Fruit fly (Drosophila melanogaster): ENCODE results near the gene Rab1.

The Rab1 gene

DNA sequence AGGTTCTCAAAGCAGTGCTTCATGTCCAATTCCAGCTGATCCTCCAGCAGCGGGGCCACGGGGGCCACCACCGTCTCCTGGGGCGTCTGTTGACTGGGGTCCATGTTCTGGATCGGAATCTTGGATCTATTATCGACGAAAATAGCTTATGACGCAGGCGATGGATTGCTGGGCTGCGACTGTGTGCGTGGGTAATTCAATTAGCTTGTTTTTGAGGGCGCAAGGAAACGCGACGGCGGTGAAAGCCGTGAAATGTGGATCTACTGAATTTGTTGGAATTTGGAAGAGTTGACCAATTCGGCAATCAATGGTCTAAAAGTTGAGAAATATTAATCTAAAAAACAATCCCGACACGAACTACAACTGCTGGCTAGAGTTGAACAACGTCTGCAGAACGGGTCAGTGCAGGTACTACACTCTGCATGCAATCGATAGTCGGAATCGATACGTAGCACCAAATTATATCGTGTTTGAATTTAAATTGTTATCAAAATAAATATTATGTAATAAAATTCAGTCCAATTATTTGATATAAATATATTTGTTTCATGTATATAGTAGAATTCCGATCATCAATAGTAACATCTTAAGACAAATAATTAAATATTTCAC, 4.7 kb upstream of the Rab1 start, which contains the start of gene CG3308 (continued):
- TF ChIP-seq ato (GFP tag; IDR thresholded peaks at IDR 0.05; ENCODE audit: partially characterized antibody), result peak; percentile 69; the same call in 1 of the 2 replicates
- TF ChIP-seq BtbVII (GFP tag; optimal IDR thresholded peaks at IDR 0.05), result peak; percentile 13
- peak; percentile 37 for TF ChIP-seq exex (tag; optimal IDR thresholded peaks at IDR 0.05)
- TF ChIP-seq Hey (tag; optimal IDR thresholded peaks at IDR 0.05), result no peak
- no peak for TF ChIP-seq da (GFP tag; optimal IDR thresholded peaks at IDR 0.05)
- TF ChIP-seq Scr (GFP tag; IDR thresholded peaks at IDR 0.05; ENCODE audit: partially characterized antibody), result peak; percentile 82
- TF ChIP-seq CG14710 (tag; optimal IDR thresholded peaks at IDR 0.05), result peak; percentile 61
- peak; percentile 40 to 51 for TF ChIP-seq dpn (GFP tag; optimal IDR thresholded peaks at IDR 0.05)
- peak; percentile 38 for TF ChIP-seq ind (GFP tag; optimal IDR thresholded peaks at IDR 0.05)
- TF ChIP-seq CG18476 (GFP tag; optimal IDR thresholded peaks at IDR 0.05), result peak; percentile 24
- no peak for TF ChIP-seq fd3F (GFP tag; optimal IDR thresholded peaks at IDR 0.05)
- peak; percentile 70 for TF ChIP-seq slbo (GFP tag; IDR thresholded peaks at IDR 0.05)
- peak; percentile 88 for TF ChIP-seq Med (GFP tag)
- no peak for TF ChIP-seq Hr39 (optimal IDR thresholded peaks at IDR 0.05)
- TF ChIP-seq tin (GFP tag; optimal IDR thresholded peaks at IDR 0.05), result peak; percentile 32
- TF ChIP-seq CG6272 (GFP tag; IDR thresholded peaks at IDR 0.05), result peak; percentile 19; the same call in 1 of the 2 replicates
- peak; percentile 30; the same call in 1 of the 2 replicates for TF ChIP-seq Adf1 (GFP tag; IDR thresholded peaks at IDR 0.05)
- TF ChIP-seq CG12391 (tag; optimal IDR thresholded peaks at IDR 0.05), result peak; percentile 30
- TF ChIP-seq CG42726 (GFP tag; IDR thresholded peaks at IDR 0.05; ENCODE audit: partially characterized antibody), result peak; percentile 79
- TF ChIP-seq Deaf1 (tag; optimal IDR thresholded peaks at IDR 0.05), result peak; percentile 47
- TF ChIP-seq tup (GFP tag; optimal IDR thresholded peaks at IDR 0.05), result no peak
- TF ChIP-seq gem (tag; optimal IDR thresholded peaks at IDR 0.05), result peak; percentile 29
- TF ChIP-seq CTCF (GFP tag; optimal IDR thresholded peaks at IDR 0.05), result peak; percentile 4
- peak; percentile 28 for TF ChIP-seq CG4854 (GFP tag; optimal IDR thresholded peaks at IDR 0.05)
- peak; percentile 86; the same call in 3 of the 4 replicates for TF ChIP-seq chinmo (GFP tag; IDR thresholded peaks at IDR 0.05; ENCODE audit: partially characterized antibody)
- TF ChIP-seq CG18599 (GFP tag; optimal IDR thresholded peaks at IDR 0.05), result peak; percentile 33
- no peak for TF ChIP-seq gce (GFP tag; IDR thresholded peaks at IDR 0.05)
- peak; percentile 76; the same call in 2 of the 3 replicates for TF ChIP-seq mld (GFP tag; IDR thresholded peaks at IDR 0.05; ENCODE audit: partially characterized antibody)
- TF ChIP-seq prd (optimal IDR thresholded peaks at IDR 0.05), result no peak
- TF ChIP-seq prd (GFP tag; IDR thresholded peaks at IDR 0.05), result 0 out of 3 replicates have a peak, but pooled peaks have one; percentile 10
- peak; percentile 72 for TF ChIP-seq CG13894 (tag; optimal IDR thresholded peaks at IDR 0.05)
- TF ChIP-seq Dek (tag; optimal IDR thresholded peaks at IDR 0.05), result peak; percentile 14
- TF ChIP-seq CG31388 (GFP tag; optimal IDR thresholded peaks at IDR 0.05), result no peak
- peak; percentile 23 for TF ChIP-seq CG4424 (GFP tag; optimal IDR thresholded peaks at IDR 0.05)
- TF ChIP-seq CG10543 (GFP tag; optimal IDR thresholded peaks at IDR 0.05), result peak; percentile 36
- peak; percentile 23 for TF ChIP-seq CG3995 (GFP tag; optimal IDR thresholded peaks at IDR 0.05)
- TF ChIP-seq unc-4 (GFP tag; IDR thresholded peaks at IDR 0.05; ENCODE audit: partially characterized antibody), result peak; percentile 85
- no peak for TF ChIP-seq Ssrp (tag; optimal IDR thresholded peaks at IDR 0.05)
- peak; percentile 49 for TF ChIP-seq CG33213 (GFP tag; optimal IDR thresholded peaks at IDR 0.05)
- peak; percentile 26 for TF ChIP-seq CG9817 (tag; optimal IDR thresholded peaks at IDR 0.05)
- TF ChIP-seq Fer2 (tag; optimal IDR thresholded peaks at IDR 0.05), result no peak
- peak; percentile 56 for TF ChIP-seq Xbp1 (GFP tag; optimal IDR thresholded peaks at IDR 0.05)
- peak; percentile 56 for TF ChIP-seq Fer1 (GFP tag; optimal IDR thresholded peaks at IDR 0.05)
- peak; percentile 65 for TF ChIP-seq CG1647 (GFP tag; optimal IDR thresholded peaks at IDR 0.05)
- TF ChIP-seq Bgb (GFP tag; IDR thresholded peaks at IDR 0.05; ENCODE audit: partially characterized antibody), result peak; percentile 92
- peak; percentile 9 for TF ChIP-seq Hsf (GFP tag; optimal IDR thresholded peaks at IDR 0.05)
- TF ChIP-seq CG18764 (GFP tag; optimal IDR thresholded peaks at IDR 0.05), result no peak
- TF ChIP-seq CG2712 (tag; optimal IDR thresholded peaks at IDR 0.05), result peak; percentile 47
- TF ChIP-seq CG15601 (tag; optimal IDR thresholded peaks at IDR 0.05), result peak; percentile 16

All from whole organism, embryonic.